Fruit fly (Drosophila melanogaster): Measurements from ENCODE around the gene CG7567.

DNA sequence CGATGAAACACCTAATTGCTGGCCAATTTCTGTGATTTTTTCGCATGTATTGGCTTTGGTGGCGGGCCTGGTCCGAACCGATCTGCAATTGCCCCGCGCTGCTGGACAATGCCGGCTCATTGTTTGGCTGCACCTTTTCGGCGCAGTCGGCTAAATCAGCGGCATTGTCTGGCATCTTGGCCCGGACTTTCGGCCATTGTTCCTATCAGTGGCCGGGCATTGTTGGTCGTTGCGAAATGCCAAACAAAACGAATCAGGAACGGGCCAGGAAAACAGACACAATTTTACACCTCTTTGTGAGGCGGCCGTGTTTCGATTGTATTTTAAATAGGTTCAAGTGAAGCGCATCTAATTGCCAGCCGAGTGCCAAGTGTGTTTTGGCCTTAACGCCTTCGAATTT, 42.7 kb downstream of the CG7567 start:
- no peak for TF ChIP-seq pan (optimal IDR thresholded peaks at IDR 0.05)
- no peak for TF ChIP-seq tai (GFP tag; optimal IDR thresholded peaks at IDR 0.05)
- TF ChIP-seq h (GFP tag; optimal IDR thresholded peaks at IDR 0.05) = no peak
- TF ChIP-seq CG32264 (GFP tag; optimal IDR thresholded peaks at IDR 0.05) = no peak
- TF ChIP-seq Abd-B (GFP tag; optimal IDR thresholded peaks at IDR 0.05) = no peak
